Worm (Caenorhabditis elegans) whole organism, L4 larva: Measurements from ENCODE around the gene his-24.
"Not testable (repeated sequence)": the region's sequence is repeated elsewhere in the genome, so short reads cannot be mapped to it uniquely, and the experiment has no call there.

ENCODE experiments used
- D1046.2 ChIP-seq: fragments of 200-800 bp; sonication (Bioruptor generic); IDR thresholded peaks from 2 replicates; pipeline ENCODE4 v1.3.6; 2022; ENCODE audit warnings: missing genetic modification characterization, missing compliant biosample characterization
- F37D6.2 ChIP-seq: sonication (generic microtip); optimal IDR thresholded peaks from 2 replicates; lab custom pipeline; 2016; ENCODE audit warnings: mild to moderate bottlenecking, missing genetic modification characterization, missing compliant biosample characterization
- F44E2.7 ChIP-seq: fragments of 200-800 bp; sonication (Bioruptor generic); IDR thresholded peaks from 2 replicates; pipeline ENCODE4 v2.1.2; 2022; ENCODE audit warnings: missing genetic modification characterization, missing compliant biosample characterization
- T20F7.1 ChIP-seq: fragments of 200-800 bp; sonication (Bioruptor generic); optimal IDR thresholded peaks from 2 replicates; lab custom pipeline; 2018; ENCODE audit warnings: mild to moderate bottlenecking, missing genetic modification characterization, missing compliant biosample characterization
- Y75B8A.6 ChIP-seq: fragments of 200-800 bp; sonication (Bioruptor generic); IDR thresholded peaks from 2 replicates; pipeline ENCODE4 v1.3.6; 2022; ENCODE audit warnings: missing genetic modification reagents, missing genetic modification characterization, missing compliant biosample characterization
- ZK546.5 ChIP-seq, 2 experiments: sonication (generic microtip); optimal IDR thresholded peaks; 2 replicates each; lab custom pipeline; 2017; ENCODE audit warnings: missing biosample characterization in 2 of 2, missing genetic modification characterization in 2 of 2
- aha-1 ChIP-seq: fragments of 150-350 bp; peaks from one replicate; lab custom pipeline; 2014; ENCODE audit warnings: missing biosample characterization, missing genetic modification characterization
- ceh-20 ChIP-seq: fragments of 200-800 bp; sonication (Bioruptor generic); IDR thresholded peaks from 2 replicates; pipeline ENCODE4 v1.3.6; 2022; ENCODE audit warnings: missing genetic modification reagents, missing genetic modification characterization, missing compliant biosample characterization
- daf-12 ChIP-seq: fragments of 150-350 bp; optimal IDR thresholded peaks from 2 replicates; lab custom pipeline; 2014; ENCODE audit warnings: missing biosample characterization, missing genetic modification reagents, missing genetic modification characterization
- daf-16 ChIP-seq, 3 experiments: sonication (generic microtip); optimal IDR thresholded peaks; 2 replicates each; lab custom pipeline; 2016 to 2017; ENCODE audit warnings: missing genetic modification characterization in 3 of 3, missing genetic modification reagents in 3 of 3, mild to moderate bottlenecking in 2 of 3, missing compliant biosample characterization in 2 of 3, missing biosample characterization in 1 of 3, moderate library complexity in 1 of 3
- dmd-9 ChIP-seq: fragments of 200-800 bp; sonication (Bioruptor generic); IDR thresholded peaks from 2 replicates; pipeline ENCODE4 v1.3.6; 2022; ENCODE audit warnings: missing genetic modification reagents, missing genetic modification characterization, missing compliant biosample characterization
- dve-1 ChIP-seq: sonication (generic microtip); optimal IDR thresholded peaks from 2 replicates; lab custom pipeline; 2017; ENCODE audit warnings: antibody characterized with exemption, mild to moderate bottlenecking, missing genetic modification characterization, missing compliant biosample characterization; ENCODE audit not compliant: insufficient read depth
- hif-1 ChIP-seq, 2 experiments: sonication (generic microtip); optimal IDR thresholded peaks; 2 replicates each; lab custom pipeline; 2016 to 2017; ENCODE audit warnings: missing compliant biosample characterization in 2 of 2, missing genetic modification characterization in 2 of 2, missing genetic modification reagents in 2 of 2, missing genotype in 2 of 2, mild to moderate bottlenecking in 1 of 2
- hlh-30 ChIP-seq: sonication (generic microtip); optimal IDR thresholded peaks from 2 replicates; lab custom pipeline; 2017; ENCODE audit warnings: antibody characterized with exemption, mild to moderate bottlenecking, missing genetic modification characterization, missing compliant biosample characterization; ENCODE audit not compliant: insufficient read depth
- hmg-1.1 ChIP-seq: fragments of 200-800 bp; sonication (Bioruptor generic); IDR thresholded peaks from 2 replicates; pipeline ENCODE4 v1.3.6; 2022; ENCODE audit warnings: missing genetic modification reagents, missing genetic modification characterization, missing compliant biosample characterization
- lin-38 ChIP-seq: fragments of 200-800 bp; sonication (Bioruptor generic); IDR thresholded peaks from 2 replicates; pipeline ENCODE4 v1.3.6; 2022; ENCODE audit warnings: missing genetic modification reagents, missing genetic modification characterization, missing compliant biosample characterization
- lin-39 ChIP-seq: fragments of 150-350 bp; optimal IDR thresholded peaks from 2 replicates; lab custom pipeline; 2014; ENCODE audit warnings: missing biosample characterization, missing genetic modification reagents, missing genetic modification characterization
- lir-3 ChIP-seq: sonication (generic microtip); optimal IDR thresholded peaks from 2 replicates; lab custom pipeline; 2016; ENCODE audit warnings: mild to moderate bottlenecking, missing genetic modification characterization, missing compliant biosample characterization
- madf-9 ChIP-seq: fragments of 200-800 bp; sonication (Bioruptor generic); conservative IDR thresholded peaks from 2 replicates; pipeline ENCODE4 v1.3.6; 2022; ENCODE audit warnings: missing genetic modification reagents, missing genetic modification characterization, missing compliant biosample characterization
- mdl-1 ChIP-seq, 2 experiments: fragments of 150-350 bp in 1 of 2; sonication (generic microtip) in 1 of 2; optimal IDR thresholded peaks; 2 replicates each; lab custom pipeline; 2014 to 2017; ENCODE audit warnings: missing biosample characterization in 2 of 2, missing genetic modification characterization in 2 of 2
- mxl-2 ChIP-seq: fragments of 200-800 bp; sonication (Bioruptor generic); conservative IDR thresholded peaks from 2 replicates; pipeline ENCODE4 v1.3.6; 2022; ENCODE audit warnings: missing genetic modification reagents, missing genetic modification characterization, missing compliant biosample characterization
- nhr-10 ChIP-seq: fragments of 150-350 bp; optimal IDR thresholded peaks from 2 replicates; lab custom pipeline; 2014; ENCODE audit warnings: missing biosample characterization, missing genetic modification characterization
- nhr-28 ChIP-seq: fragments of 150-350 bp; optimal IDR thresholded peaks from 2 replicates; lab custom pipeline; 2014; ENCODE audit warnings: missing biosample characterization, missing genetic modification characterization
- nhr-41 ChIP-seq: fragments of 200-800 bp; sonication (Bioruptor generic); IDR thresholded peaks from 2 replicates; pipeline ENCODE4 v1.3.6; 2022; ENCODE audit warnings: missing genetic modification reagents, missing genetic modification characterization, missing compliant biosample characterization
- nhr-42 ChIP-seq: fragments of 200-800 bp; sonication (Bioruptor generic); IDR thresholded peaks from 2 replicates; pipeline ENCODE4 v1.3.6; 2022; ENCODE audit warnings: missing genetic modification characterization, missing compliant biosample characterization
- rbr-2 ChIP-seq: sonication (generic microtip); optimal IDR thresholded peaks from 2 replicates; lab custom pipeline; 2016; ENCODE audit warnings: missing genotype, missing genetic modification characterization, missing compliant biosample characterization
- sdz-12 ChIP-seq: fragments of 200-800 bp; sonication (Bioruptor generic); optimal IDR thresholded peaks from 2 replicates; lab custom pipeline; 2018; ENCODE audit warnings: mild to moderate bottlenecking, missing genetic modification characterization, missing compliant biosample characterization
- snpc-4 ChIP-seq: fragments of 150-350 bp; optimal IDR thresholded peaks from 2 replicates; lab custom pipeline; 2014; ENCODE audit warnings: missing biosample characterization, missing genetic modification characterization
- spr-3 ChIP-seq: fragments of 200-800 bp; sonication (Bioruptor generic); optimal IDR thresholded peaks from 2 replicates; lab custom pipeline; 2018; ENCODE audit warnings: mild to moderate bottlenecking, missing genetic modification characterization, missing compliant biosample characterization
- tag-97 ChIP-seq: fragments of 200-800 bp; sonication (Bioruptor generic); IDR thresholded peaks from 2 replicates; pipeline ENCODE4 v1.3.6; 2022; ENCODE audit warnings: missing genetic modification characterization, missing compliant biosample characterization
- tra-1 ChIP-seq: fragments of 200-800 bp; sonication (Bioruptor generic); IDR thresholded peaks from 2 replicates; pipeline ENCODE4 v1.3.6; 2022; ENCODE audit warnings: missing genetic modification reagents, missing genetic modification characterization, missing compliant biosample characterization
- unc-62 ChIP-seq, 3 experiments: fragments of 150-350 bp in 1 of 3; sonication (generic microtip); optimal IDR thresholded peaks in 2 of 3; peaks in 1 of 3; 1 replicate in 1 of 3; 2 replicates in 2 of 3; lab custom pipeline; 2014 to 2017; ENCODE audit warnings: missing biosample characterization in 3 of 3, missing genetic modification characterization in 3 of 3, missing genetic modification reagents in 3 of 3, missing genotype in 1 of 3
- zag-1 ChIP-seq: fragments of 150-350 bp; optimal IDR thresholded peaks from 2 replicates; lab custom pipeline; 2014; ENCODE audit warnings: missing biosample characterization, missing genetic modification characterization

The his-24 gene

ce11 chrX:14525325-14526305, 35.7 kb downstream of the his-24 start (continued):
- TF ChIP-seq Y75B8A.6 = peak; percentile 92; the same call in 1 of the 2 replicates
- TF ChIP-seq ceh-20 (GFP tag; lab: Robert Waterston, UW) = peak; percentile 99
- TF ChIP-seq lin-38 = peak; percentile 91
- TF ChIP-seq aha-1 (tag; lab: Kevin White, UChicago) = peak; percentile 98
- TF ChIP-seq snpc-4 (tag; lab: Kevin White, UChicago) = peak; percentile 62
- TF ChIP-seq hif-1 (tag; optimal IDR thresholded peaks at IDR 0.05; lab: Kevin White, UChicago) = peak; percentile 78 to 91
- peak; percentile 100 for TF ChIP-seq nhr-42 (GFP tag; lab: Robert Waterston, UW)
- TF ChIP-seq lin-39 = peak; percentile 96
- peak; percentile 99 for TF ChIP-seq nhr-10 (tag; lab: Kevin White, UChicago)
- peak; percentile 98 for TF ChIP-seq zag-1 (tag; lab: Kevin White, UChicago)
- TF ChIP-seq rbr-2 (tag; lab: Kevin White, UChicago) = peak; percentile 99
- 0 out of 2 replicates have a peak, but pooled peaks have one; percentile 49 for TF ChIP-seq tag-97 (GFP tag; lab: Robert Waterston, UW)
- TF ChIP-seq madf-9 = peak; percentile 99

DNA sequence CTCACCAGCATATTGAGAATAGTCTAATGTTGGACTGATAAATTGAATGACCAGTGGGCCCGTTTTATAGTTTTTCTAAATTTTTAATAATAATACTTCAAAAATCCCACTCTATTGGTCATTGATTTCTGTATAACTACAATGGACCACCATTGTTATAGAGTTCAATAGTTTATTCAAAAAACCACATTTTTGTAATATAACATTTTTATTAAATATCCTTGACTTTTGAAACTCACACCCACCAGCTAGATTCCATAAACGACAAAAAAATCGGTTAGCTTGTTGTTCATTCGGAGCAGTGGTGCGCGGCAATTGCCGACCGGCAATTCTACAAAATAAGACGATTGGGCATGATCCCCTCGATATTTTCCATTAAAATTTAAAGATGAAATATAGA, 37.7 kb downstream of the his-24 start, which contains the start of gene nspc-18:
Gene nspc-18, minus strand, starts transcription at position 101 of the 400 bp plus-strand sequence.
- TF ChIP-seq sdz-12 (no peak), nhr-28 (tag; lab: Kevin White, UChicago) (no peak), hmg-1.1 (GFP tag; lab: Robert Waterston, UW) (no peak), dmd-9 (GFP tag; lab: Robert Waterston, UW) (no peak), unc-62 (GFP tag; optimal IDR thresholded peaks at IDR 0.05 in 1 of 2; lab: Kevin White, UChicago) (no peak), unc-62 (tag; optimal IDR thresholded peaks at IDR 0.05; lab: Kevin White, UChicago) (no peak), D1046.2 (GFP tag; lab: Robert Waterston, UW) (no peak), F44E2.7 (GFP tag; lab: Robert Waterston, UW) (no peak), ZK546.5 (tag; optimal IDR thresholded peaks at IDR 0.05; lab: Kevin White, UChicago) (no peak), snpc-4 (tag; lab: Kevin White, UChicago) (no peak), dve-1 (no peak), daf-12 (tag; lab: Kevin White, UChicago) (no peak), F37D6.2 (tag; lab: Kevin White, UChicago) (no peak), mdl-1 (tag; optimal IDR thresholded peaks at IDR 0.05; lab: Kevin White, UChicago) (no peak), hlh-30 (tag; lab: Kevin White, UChicago) (no peak)

DNA sequence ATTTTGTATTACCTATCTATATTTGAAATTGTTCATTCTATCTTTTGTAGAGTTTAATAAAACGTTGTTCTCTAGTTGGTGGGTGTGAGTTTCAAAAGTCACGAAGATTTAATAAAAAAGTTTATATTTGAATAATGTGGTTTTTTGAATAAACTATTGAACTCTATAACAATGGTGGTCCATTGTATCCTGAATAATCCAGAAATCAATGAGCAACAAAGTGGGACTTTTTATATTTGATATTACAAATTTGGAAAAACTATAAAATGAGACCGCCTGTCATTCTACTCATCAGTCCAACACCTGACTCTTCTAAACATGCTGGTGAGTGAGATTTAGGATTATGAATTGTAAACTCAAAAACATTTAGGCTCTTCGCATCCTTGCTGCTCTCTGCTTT, 38.5 kb downstream of the his-24 start, which contains the start of gene nspc-19:
Gene nspc-19, plus strand, starts transcription at position 301 of the 400 bp plus-strand sequence.
- not testable (repeated sequence) for TF ChIP-seq mxl-2 (GFP tag; lab: Robert Waterston, UW); daf-16 (GFP tag; optimal IDR thresholded peaks at IDR 0.05; lab: Kevin White, UChicago); daf-16 (tag; optimal IDR thresholded peaks at IDR 0.05; lab: Kevin White, UChicago); dmd-9 (GFP tag; lab: Robert Waterston, UW)

DNA sequence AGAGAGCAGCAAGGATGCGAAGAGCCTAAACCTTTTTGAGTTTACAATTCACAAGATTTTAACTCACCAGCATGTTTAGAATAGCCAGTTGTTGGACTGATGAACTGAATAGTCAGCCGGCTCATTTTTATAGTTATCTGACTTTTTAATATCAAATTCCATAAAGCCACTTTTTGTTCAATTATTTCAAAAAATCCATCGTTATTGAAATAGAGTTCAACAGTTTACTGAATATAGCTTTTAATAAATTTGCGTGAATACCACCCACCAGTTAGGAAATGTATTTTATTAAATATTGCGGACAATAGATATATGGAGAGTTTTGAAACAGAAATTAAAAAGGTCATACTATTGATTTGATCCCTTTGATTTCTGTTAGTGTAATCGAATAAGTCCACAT, 40.2 kb downstream of the his-24 start, which contains the start of gene nspc-20:
Gene nspc-20, minus strand, starts transcription at position 101 of the 400 bp plus-strand sequence.
- TF ChIP-seq T20F7.1 (GFP tag; lab: Kevin White, UChicago) (no peak), ZK546.5 (tag; optimal IDR thresholded peaks at IDR 0.05; lab: Kevin White, UChicago) (no peak), spr-3 (GFP tag; lab: Kevin White, UChicago) (no peak), F37D6.2 (tag; lab: Kevin White, UChicago) (no peak), nhr-10 (tag; lab: Kevin White, UChicago) (no peak), nhr-41 (GFP tag; lab: Robert Waterston, UW) (no peak), tra-1 (no peak), lir-3 (tag; lab: Kevin White, UChicago) (no peak)
